Worm (Caenorhabditis elegans) whole organism, L1 larva: ENCODE results near the gene spp-22.

Source experiments
- C16A3.4 ChIP-seq: fragments of 150-350 bp; optimal IDR thresholded peaks from 2 replicates; lab custom pipeline; 2014; ENCODE audit warnings: missing biosample characterization, missing genetic modification characterization
- C34B4.2 ChIP-seq: sonication (generic microtip); optimal IDR thresholded peaks from 2 replicates; lab custom pipeline; 2017; ENCODE audit warnings: mild to moderate bottlenecking, missing genetic modification characterization, missing compliant biosample characterization
- F16B12.6 ChIP-seq: fragments of 150-350 bp; optimal IDR thresholded peaks from 2 replicates; lab custom pipeline; 2014; ENCODE audit warnings: missing biosample characterization, missing genetic modification characterization
- aha-1 ChIP-seq: fragments of 150-350 bp; optimal IDR thresholded peaks from 2 replicates; lab custom pipeline; 2014; ENCODE audit warnings: missing biosample characterization, missing genetic modification characterization
- alr-1 ChIP-seq: fragments of 200-800 bp; sonication (Bioruptor generic); optimal IDR thresholded peaks from 2 replicates; lab custom pipeline; 2018; ENCODE audit warnings: borderline replicate concordance, mild to moderate bottlenecking, missing genetic modification characterization, missing compliant biosample characterization
- blmp-1 ChIP-seq: fragments of 150-350 bp; optimal IDR thresholded peaks from 2 replicates; lab custom pipeline; 2014; ENCODE audit warnings: missing biosample characterization, missing genetic modification characterization
- ceh-8 ChIP-seq: fragments of 200-800 bp; sonication (Bioruptor generic); optimal IDR thresholded peaks from 2 replicates; lab custom pipeline; 2018; ENCODE audit warnings: mild to moderate bottlenecking, missing genetic modification characterization, moderate library complexity, missing compliant biosample characterization
- ceh-82 ChIP-seq, 3 experiments: fragments of 150-350 bp in 1 of 3; sonication (generic microtip) in 2 of 3; optimal IDR thresholded peaks; 2 replicates each; lab custom pipeline; 2014 to 2017; ENCODE audit warnings: missing biosample characterization in 3 of 3, missing genetic modification characterization in 3 of 3
- ceh-88 ChIP-seq: fragments of 200-800 bp; sonication (Bioruptor generic); IDR thresholded peaks from 2 replicates; pipeline ENCODE4 v1.3.6; 2022; ENCODE audit warnings: missing genetic modification characterization, missing compliant biosample characterization
- dpl-1 ChIP-seq, 3 experiments: fragments of 150-350 bp in 2 of 3; sonication (generic microtip) in 1 of 3; optimal IDR thresholded peaks; 2 replicates each; lab custom pipeline; 2014 to 2017; ENCODE audit warnings: missing biosample characterization in 3 of 3, missing genetic modification characterization in 3 of 3, missing genetic modification reagents in 3 of 3
- dsc-1 ChIP-seq: sonication (generic microtip); optimal IDR thresholded peaks from 2 replicates; lab custom pipeline; 2016; ENCODE audit warnings: mild to moderate bottlenecking, missing genetic modification characterization, missing compliant biosample characterization
- efl-1 ChIP-seq, 4 experiments: fragments of 150-350 bp; optimal IDR thresholded peaks in 3 of 4; peaks in 1 of 4; 1 replicate in 1 of 4; 2 replicates in 3 of 4; lab custom pipeline; 2014; ENCODE audit warnings: missing biosample characterization in 2 of 4, missing genetic modification characterization in 2 of 4, missing genetic modification reagents in 2 of 4
- egl-13 ChIP-seq: sonication (generic microtip); optimal IDR thresholded peaks from 2 replicates; lab custom pipeline; 2016; ENCODE audit warnings: missing genotype, missing genetic modification reagents, missing genetic modification characterization, missing compliant biosample characterization
- egl-27 ChIP-seq, 2 experiments: fragments of 150-350 bp in 1 of 2; sonication (generic microtip); optimal IDR thresholded peaks; 3 replicates each; lab custom pipeline; 2017 to 2018; ENCODE audit warnings: missing biosample characterization in 2 of 2, missing genetic modification characterization in 2 of 2, missing genetic modification reagents in 2 of 2
- elt-2 ChIP-seq: sonication (generic microtip); optimal IDR thresholded peaks from 2 replicates; lab custom pipeline; 2016; ENCODE audit warnings: missing genetic modification characterization, mild to moderate bottlenecking, inconsistent platforms, missing compliant biosample characterization, missing genetic modification reagents
- elt-3 ChIP-seq, 6 experiments: fragments of 150-350 bp in 1 of 6; sonication (generic microtip); optimal IDR thresholded peaks; 2 replicates each; lab custom pipeline; 2017 to 2018; ENCODE audit warnings: missing biosample characterization in 6 of 6, missing genetic modification characterization in 6 of 6, inconsistent platforms in 1 of 6
- ets-5 ChIP-seq: fragments of 200-800 bp; sonication (Bioruptor generic); IDR thresholded peaks from 2 replicates; pipeline ENCODE4 v1.3.6; 2022; ENCODE audit warnings: missing genetic modification characterization, missing compliant biosample characterization
- fkh-4 ChIP-seq: sonication (generic microtip); optimal IDR thresholded peaks from 2 replicates; lab custom pipeline; 2016; ENCODE audit warnings: missing compliant biosample characterization, missing genetic modification characterization, borderline replicate concordance
- fkh-8 ChIP-seq: sonication (generic microtip); optimal IDR thresholded peaks from 2 replicates; lab custom pipeline; 2016; ENCODE audit warnings: mild to moderate bottlenecking, missing genetic modification characterization, missing compliant biosample characterization
- grh-1 ChIP-seq: fragments of 200-800 bp; sonication (Bioruptor generic); IDR thresholded peaks from 2 replicates; pipeline ENCODE4 v1.3.6; 2022; ENCODE audit warnings: missing genetic modification reagents, missing genetic modification characterization, missing compliant biosample characterization
- hlh-17 ChIP-seq: fragments of 200-800 bp; sonication (Bioruptor generic); optimal IDR thresholded peaks from 2 replicates; lab custom pipeline; 2018; ENCODE audit warnings: missing genetic modification characterization, mild to moderate bottlenecking, missing compliant biosample characterization, moderate library complexity, borderline replicate concordance
- irx-1 ChIP-seq: sonication (generic microtip); optimal IDR thresholded peaks from 2 replicates; lab custom pipeline; 2016; ENCODE audit warnings: missing genetic modification characterization, missing compliant biosample characterization
- lin-14 ChIP-seq: fragments of 200-800 bp; sonication (Bioruptor generic); optimal IDR thresholded peaks from 2 replicates; lab custom pipeline; 2018; ENCODE audit warnings: mild to moderate bottlenecking, missing genetic modification characterization, moderate library complexity, missing compliant biosample characterization
- lin-15B ChIP-seq: fragments of 150-350 bp; sonication (generic microtip); optimal IDR thresholded peaks from 3 replicates; lab custom pipeline; 2014; ENCODE audit warnings: missing biosample characterization, missing genetic modification characterization
- lin-39 ChIP-seq: fragments of 150-350 bp; optimal IDR thresholded peaks from 2 replicates; lab custom pipeline; 2014; ENCODE audit warnings: missing biosample characterization, missing genetic modification reagents, missing genetic modification characterization
- lsy-2 ChIP-seq, 2 experiments: fragments of 150-350 bp; optimal IDR thresholded peaks; 2 replicates each; lab custom pipeline; 2014; ENCODE audit warnings: missing biosample characterization in 2 of 2, missing genetic modification characterization in 2 of 2
- mab-9 ChIP-seq: fragments of 200-800 bp; sonication (Bioruptor generic); IDR thresholded peaks from 2 replicates; pipeline ENCODE4 v1.3.6; 2022; ENCODE audit warnings: missing genetic modification reagents, missing genetic modification characterization, missing compliant biosample characterization
- mef-2 ChIP-seq: fragments of 150-350 bp; optimal IDR thresholded peaks from 2 replicates; lab custom pipeline; 2014; ENCODE audit warnings: missing biosample characterization, missing genetic modification characterization
- mep-1 ChIP-seq: fragments of 150-350 bp; optimal IDR thresholded peaks from 2 replicates; lab custom pipeline; 2014; ENCODE audit warnings: missing biosample characterization, missing genetic modification characterization
- nhr-11 ChIP-seq: fragments of 150-350 bp; optimal IDR thresholded peaks from 2 replicates; lab custom pipeline; 2014; ENCODE audit warnings: missing biosample characterization, missing genetic modification characterization
- nhr-12 ChIP-seq: sonication (generic microtip); optimal IDR thresholded peaks from 2 replicates; lab custom pipeline; 2017; ENCODE audit warnings: missing biosample characterization, missing genetic modification characterization
- nhr-20 ChIP-seq: sonication (generic microtip); optimal IDR thresholded peaks from 2 replicates; lab custom pipeline; 2016; ENCODE audit warnings: mild to moderate bottlenecking, missing genetic modification characterization, missing compliant biosample characterization
- nhr-47 ChIP-seq: sonication (generic microtip); optimal IDR thresholded peaks from 2 replicates; lab custom pipeline; 2016; ENCODE audit warnings: mild to moderate bottlenecking, missing genetic modification characterization, moderate library complexity, missing compliant biosample characterization
- nhr-71 ChIP-seq: sonication (generic microtip); optimal IDR thresholded peaks from 2 replicates; lab custom pipeline; 2016; ENCODE audit warnings: mild to moderate bottlenecking, missing genetic modification characterization, moderate library complexity, missing compliant biosample characterization
- nhr-84 ChIP-seq: sonication (generic microtip); optimal IDR thresholded peaks from 2 replicates; lab custom pipeline; 2017; ENCODE audit warnings: missing biosample characterization, missing genetic modification characterization
- nhr-85 ChIP-seq: sonication (generic microtip); peaks from one replicate; lab custom pipeline; 2016; ENCODE audit warnings: missing genetic modification characterization, inconsistent platforms, missing compliant biosample characterization
- nhr-90 ChIP-seq: sonication (generic microtip); optimal IDR thresholded peaks from 2 replicates; lab custom pipeline; 2016; ENCODE audit warnings: mild to moderate bottlenecking, missing genetic modification characterization, missing compliant biosample characterization; ENCODE audit not compliant: poor library complexity
- snpc-4 ChIP-seq: fragments of 150-350 bp; optimal IDR thresholded peaks from 2 replicates; lab custom pipeline; 2014; ENCODE audit warnings: missing biosample characterization, missing genetic modification characterization
- snu-23 ChIP-seq: sonication (generic microtip); optimal IDR thresholded peaks from 2 replicates; lab custom pipeline; 2016; ENCODE audit warnings: missing genetic modification characterization, missing compliant biosample characterization
- sox-4 ChIP-seq: sonication (generic microtip); optimal IDR thresholded peaks from 2 replicates; lab custom pipeline; 2016; ENCODE audit warnings: missing genetic modification characterization, missing compliant biosample characterization
- sptf-1 ChIP-seq: fragments of 150-350 bp; optimal IDR thresholded peaks from 2 replicates; lab custom pipeline; 2014; ENCODE audit warnings: missing biosample characterization, missing genetic modification characterization
- sup-37 ChIP-seq: fragments of 200-800 bp; sonication (Bioruptor generic); optimal IDR thresholded peaks from 2 replicates; lab custom pipeline; 2018; ENCODE audit warnings: mild to moderate bottlenecking, missing genetic modification characterization, missing compliant biosample characterization
- swsn-7 ChIP-seq: sonication (generic microtip); optimal IDR thresholded peaks from 2 replicates; lab custom pipeline; 2016; ENCODE audit warnings: missing genetic modification characterization, missing compliant biosample characterization
- tbx-2 ChIP-seq: sonication (generic microtip); optimal IDR thresholded peaks from 2 replicates; lab custom pipeline; 2016; ENCODE audit warnings: missing genetic modification characterization, missing compliant biosample characterization
- tlp-1 ChIP-seq: fragments of 150-350 bp; optimal IDR thresholded peaks from 2 replicates; lab custom pipeline; 2014; ENCODE audit warnings: missing biosample characterization, missing genetic modification characterization
- unc-86 ChIP-seq: sonication (generic microtip); optimal IDR thresholded peaks from 2 replicates; lab custom pipeline; 2016; ENCODE audit warnings: missing genetic modification characterization, missing compliant biosample characterization
- unc-98 ChIP-seq: fragments of 200-800 bp; sonication (Bioruptor generic); IDR thresholded peaks from 2 replicates; pipeline ENCODE4 v1.3.6; 2022; ENCODE audit warnings: missing genetic modification characterization, missing compliant biosample characterization
- vab-15 ChIP-seq: sonication (generic microtip); optimal IDR thresholded peaks from 2 replicates; lab custom pipeline; 2017; ENCODE audit warnings: missing genotype, mild to moderate bottlenecking, missing genetic modification characterization, missing compliant biosample characterization
- xbp-1 ChIP-seq: sonication (generic microtip); optimal IDR thresholded peaks from 2 replicates; lab custom pipeline; 2016; ENCODE audit warnings: missing genetic modification characterization, missing compliant biosample characterization
- zag-1 ChIP-seq: fragments of 150-350 bp; optimal IDR thresholded peaks from 2 replicates; lab custom pipeline; 2014; ENCODE audit warnings: missing biosample characterization, missing genetic modification characterization
- ztf-11 ChIP-seq, 2 experiments: sonication (generic microtip); optimal IDR thresholded peaks; 2 replicates each; lab custom pipeline; 2016 to 2017; ENCODE audit warnings: missing genetic modification characterization in 2 of 2, missing biosample characterization in 1 of 2, missing compliant biosample characterization in 1 of 2

The spp-22 gene

ce11 chrX:7193894-7194614, 17.5 kb upstream of the spp-22 start, which contains the start of gene dnj-7:
Gene dnj-7, plus strand, starts transcription at chrX:7194564.
- peak; percentile 79 for TF ChIP-seq nhr-71 (tag; lab: Kevin White, UChicago)
- TF ChIP-seq snpc-4 (tag; lab: Kevin White, UChicago): no peak
- TF ChIP-seq xbp-1 (tag; lab: Kevin White, UChicago): peak; percentile 100
- TF ChIP-seq hlh-17 (GFP tag; lab: Kevin White, UChicago): no peak
- TF ChIP-seq nhr-85 (tag; lab: Kevin White, UChicago): peak; percentile 75
- TF ChIP-seq lin-39 (tag; lab: Kevin White, UChicago): peak; percentile 21
- peak in 2 of 6 experiments; percentile 54 to 79 for TF ChIP-seq elt-3 (tag; optimal IDR thresholded peaks at IDR 0.05; lab: Kevin White, UChicago)
- peak; percentile 5 for TF ChIP-seq elt-2 (tag; lab: Kevin White, UChicago)
- no peak for TF ChIP-seq alr-1
- no peak for TF ChIP-seq ceh-88 (GFP tag; lab: Robert Waterston, UW)
- TF ChIP-seq snu-23 (GFP tag; lab: Kevin White, UChicago): peak; percentile 69
- peak in 1 of 3 experiments; percentile 23 for TF ChIP-seq dpl-1 (GFP tag; optimal IDR thresholded peaks at IDR 0.05; lab: Kevin White, UChicago)
- peak; percentile 59 for TF ChIP-seq swsn-7 (tag; lab: Kevin White, UChicago)
- TF ChIP-seq fkh-8 (tag; lab: Kevin White, UChicago): peak; percentile 2
- no peak for TF ChIP-seq ceh-8 (GFP tag; lab: Kevin White, UChicago)
- peak; percentile 33 for TF ChIP-seq nhr-90 (tag; lab: Kevin White, UChicago)
- peak; percentile 66 for TF ChIP-seq nhr-20 (tag; lab: Kevin White, UChicago)
- TF ChIP-seq F16B12.6 (tag; lab: Kevin White, UChicago): peak; percentile 79
- no peak for TF ChIP-seq C34B4.2 (tag; lab: Kevin White, UChicago)
- TF ChIP-seq egl-27 (tag; optimal IDR thresholded peaks at IDR 0.05; lab: Kevin White, UChicago): no peak
- no peak for TF ChIP-seq vab-15 (tag; lab: Kevin White, UChicago)
- no peak for TF ChIP-seq tlp-1 (tag; lab: Kevin White, UChicago)
- no peak for TF ChIP-seq mab-9 (GFP tag; lab: Robert Waterston, UW)
- peak in 1 of 2 experiments; percentile 42 for TF ChIP-seq lsy-2 (tag; optimal IDR thresholded peaks at IDR 0.05; lab: Kevin White, UChicago)
- no peak for TF ChIP-seq sup-37 (GFP tag; lab: Kevin White, UChicago)
- TF ChIP-seq ceh-82 (tag; optimal IDR thresholded peaks at IDR 0.05; lab: Kevin White, UChicago): no peak
- peak; percentile 37 for TF ChIP-seq C16A3.4
- TF ChIP-seq sox-4 (tag; lab: Kevin White, UChicago): peak; percentile 8
- peak; percentile 39 for TF ChIP-seq blmp-1 (tag; lab: Kevin White, UChicago)
- peak; percentile 18 for TF ChIP-seq lin-15B (tag; lab: Kevin White, UChicago)
- TF ChIP-seq unc-98: no peak
- TF ChIP-seq dsc-1 (tag; lab: Kevin White, UChicago): peak; percentile 13
- no peak for TF ChIP-seq efl-1 (optimal IDR thresholded peaks at IDR 0.05; lab: Kevin White, UChicago)
- peak; percentile 10 to 90 for TF ChIP-seq efl-1 (GFP tag; optimal IDR thresholded peaks at IDR 0.05 in 1 of 2; lab: Kevin White, UChicago)
- TF ChIP-seq fkh-4: no peak
- TF ChIP-seq unc-86 (tag; lab: Kevin White, UChicago): no peak
- no peak for TF ChIP-seq nhr-11
- TF ChIP-seq mef-2 (tag; lab: Kevin White, UChicago): no peak
- peak; percentile 10 for TF ChIP-seq irx-1
- no peak for TF ChIP-seq nhr-47 (tag; lab: Kevin White, UChicago)
- no peak for TF ChIP-seq egl-13
- TF ChIP-seq ztf-11 (tag; optimal IDR thresholded peaks at IDR 0.05; lab: Kevin White, UChicago): no peak
- TF ChIP-seq lin-14 (GFP tag; lab: Kevin White, UChicago): peak; percentile 81
- no peak for TF ChIP-seq ets-5
- peak; percentile 69 for TF ChIP-seq mep-1
- no peak for TF ChIP-seq sptf-1 (tag; lab: Kevin White, UChicago)
- TF ChIP-seq zag-1 (tag; lab: Kevin White, UChicago): no peak
- TF ChIP-seq aha-1 (tag; lab: Kevin White, UChicago): no peak
- 0 out of 2 replicates have a peak, but pooled peaks have one; percentile 22 for TF ChIP-seq grh-1 (GFP tag; lab: Robert Waterston, UW)
- TF ChIP-seq nhr-84 (tag; lab: Kevin White, UChicago): no peak
- no peak for TF ChIP-seq nhr-12
- TF ChIP-seq tbx-2 (tag; lab: Kevin White, UChicago): peak; percentile 67
